Fruit fly (Drosophila melanogaster) whole organism, embryonic: ENCODE data around the gene Ttc19.
A peak's percentile ranks its signal among the peaks of the same experiment; 100 is the strongest.

Experiments
- Asciz ChIP-seq: fragments of 200-800 bp; sonication (Bioruptor generic); optimal IDR thresholded peaks from 2 replicates; lab custom pipeline; 2017; ENCODE audit warnings: missing biosample characterization, mild to moderate bottlenecking, missing genetic modification characterization, missing genetic modification reagents
- CG10366 ChIP-seq: fragments of 200-800 bp; sonication (Bioruptor generic); IDR thresholded peaks from 2 replicates; pipeline ENCODE4 v1.3.6; 2022; ENCODE audit warnings: missing biosample characterization, missing genetic modification characterization
- CG12391 ChIP-seq: fragments of 200-800 bp; sonication (Bioruptor generic); optimal IDR thresholded peaks from 3 replicates; lab custom pipeline; 2018; ENCODE audit warnings: missing biosample characterization, mild to moderate bottlenecking, missing genetic modification characterization, moderate library complexity
- CG13296 ChIP-seq: fragments of 200-800 bp; sonication (Bioruptor generic); optimal IDR thresholded peaks from 3 replicates; lab custom pipeline; 2018; ENCODE audit warnings: missing biosample characterization, mild to moderate bottlenecking, missing genetic modification characterization
- CG13775 ChIP-seq: fragments of 200-800 bp; sonication (Bioruptor generic); optimal IDR thresholded peaks from 3 replicates; lab custom pipeline; 2017; ENCODE audit warnings: missing biosample characterization, mild to moderate bottlenecking, missing genetic modification characterization
- CG14014 ChIP-seq: fragments of 200-800 bp; sonication (Bioruptor generic); IDR thresholded peaks from 2 replicates; pipeline ENCODE4 v1.3.6; 2022; ENCODE audit warnings: missing biosample characterization, missing genetic modification characterization
- CG14441 ChIP-seq: fragments of 200-800 bp; sonication (Bioruptor generic); IDR thresholded peaks from 2 replicates; pipeline ENCODE4 v1.3.6; 2022; ENCODE audit warnings: missing biosample characterization, missing genetic modification characterization
- CG15269 ChIP-seq: fragments of 200-800 bp; sonication (Bioruptor generic); optimal IDR thresholded peaks from 2 replicates; lab custom pipeline; 2018; ENCODE audit warnings: missing biosample characterization, mild to moderate bottlenecking, missing genetic modification characterization, moderate library complexity
- CG1647 ChIP-seq: fragments of 200-800 bp; sonication (Bioruptor generic); optimal IDR thresholded peaks from 3 replicates; lab custom pipeline; 2016; ENCODE audit warnings: missing biosample characterization, missing genetic modification characterization
- CG16863 ChIP-seq: fragments of 200-800 bp; sonication (Bioruptor generic); optimal IDR thresholded peaks from 3 replicates; lab custom pipeline; 2016; ENCODE audit warnings: missing biosample characterization, missing genetic modification characterization
- CG17359 ChIP-seq: fragments of 200-800 bp; sonication (Bioruptor generic); optimal IDR thresholded peaks from 3 replicates; lab custom pipeline; 2018; ENCODE audit warnings: missing biosample characterization, mild to moderate bottlenecking, missing genetic modification characterization, moderate library complexity
- CG17385 ChIP-seq: fragments of 200-800 bp; sonication (Bioruptor generic); optimal IDR thresholded peaks from 3 replicates; lab custom pipeline; 2018; ENCODE audit warnings: missing biosample characterization, mild to moderate bottlenecking, missing genetic modification characterization
- CG2199 ChIP-seq: fragments of 200-800 bp; sonication (Bioruptor generic); IDR thresholded peaks from 3 replicates; pipeline ENCODE4 v1.3.6; 2022; ENCODE audit warnings: missing biosample characterization, missing genetic modification characterization
- CG2678 ChIP-seq: fragments of 200-800 bp; sonication (Bioruptor generic); optimal IDR thresholded peaks from 3 replicates; lab custom pipeline; 2019; ENCODE audit warnings: missing biosample characterization, mild to moderate bottlenecking, missing genetic modification characterization, moderate library complexity
- CG2875 ChIP-seq: fragments of 200-800 bp; sonication (Bioruptor generic); optimal IDR thresholded peaks from 2 replicates; lab custom pipeline; 2017; ENCODE audit warnings: missing biosample characterization, mild to moderate bottlenecking, missing genetic modification characterization, missing genetic modification reagents
- CG31441 ChIP-seq: fragments of 200-800 bp; sonication (Bioruptor generic); IDR thresholded peaks from 2 replicates; pipeline ENCODE4 v1.3.6; 2022; ENCODE audit warnings: missing biosample characterization, missing genetic modification characterization
- CG7963 ChIP-seq: fragments of 200-800 bp; sonication (Bioruptor generic); IDR thresholded peaks from 3 replicates; pipeline ENCODE4 v1.3.6; 2022; ENCODE audit warnings: missing biosample characterization, missing genetic modification characterization; ENCODE audit not compliant: partially characterized antibody
- CG9727 ChIP-seq: fragments of 200-800 bp; sonication (Bioruptor generic); optimal IDR thresholded peaks from 3 replicates; lab custom pipeline; 2017; ENCODE audit warnings: missing biosample characterization, mild to moderate bottlenecking, missing genetic modification characterization
- CG9932 ChIP-seq: fragments of 200-800 bp; sonication (Bioruptor generic); IDR thresholded peaks from 2 replicates; pipeline ENCODE4 v1.3.6; 2022; ENCODE audit warnings: missing biosample characterization, missing genetic modification characterization
- D ChIP-seq, 2 experiments: fragments of 200-800 bp in 1 of 2; fragments of >200 bp in 1 of 2; sonication (Bioruptor generic) in 1 of 2; optimal IDR thresholded peaks; 2 replicates in 1 of 2; 3 replicates in 1 of 2; lab custom pipeline; 2017; ENCODE audit warnings: mild to moderate bottlenecking in 1 of 2, missing biosample characterization in 1 of 2, missing genetic modification characterization in 1 of 2, missing genetic modification reagents in 1 of 2
- Deaf1 ChIP-seq: fragments of 200-800 bp; optimal IDR thresholded peaks from 3 replicates; lab custom pipeline; 2019; ENCODE audit warnings: missing biosample characterization, mild to moderate bottlenecking, missing genetic modification characterization, moderate library complexity
- Dek ChIP-seq: fragments of 200-800 bp; sonication (Bioruptor generic); optimal IDR thresholded peaks from 3 replicates; lab custom pipeline; 2019; ENCODE audit warnings: missing biosample characterization, mild to moderate bottlenecking, missing genetic modification characterization, moderate library complexity
- Drgx ChIP-seq: fragments of 200-800 bp; sonication (Bioruptor generic); IDR thresholded peaks from 2 replicates; pipeline ENCODE4 v1.3.6; 2022; ENCODE audit warnings: missing biosample characterization, missing genetic modification characterization
- HLH54F ChIP-seq: fragments of 200-800 bp; sonication (Bioruptor generic); optimal IDR thresholded peaks from 3 replicates; lab custom pipeline; 2016; ENCODE audit warnings: missing biosample characterization, missing genetic modification characterization
- Hr3 ChIP-seq: fragments of 200-800 bp; sonication (Bioruptor generic); optimal IDR thresholded peaks from 3 replicates; lab custom pipeline; 2016; ENCODE audit warnings: missing biosample characterization, missing genetic modification characterization
- Hr51 ChIP-seq, 2 experiments: fragments of 200-800 bp; sonication (Bioruptor generic); optimal IDR thresholded peaks; 2 replicates in 1 of 2; 3 replicates in 1 of 2; lab custom pipeline; 2016 to 2018; ENCODE audit warnings: missing biosample characterization in 2 of 2, missing genetic modification characterization in 2 of 2, mild to moderate bottlenecking in 1 of 2, moderate library complexity in 1 of 2
- Hsf ChIP-seq: fragments of 200-800 bp; sonication (Bioruptor generic); optimal IDR thresholded peaks from 3 replicates; lab custom pipeline; 2016; ENCODE audit warnings: missing biosample characterization, missing genetic modification characterization
- Jarid2 ChIP-seq: fragments of 200-800 bp; sonication (Bioruptor generic); optimal IDR thresholded peaks from 3 replicates; lab custom pipeline; 2017; ENCODE audit warnings: mild to moderate bottlenecking, missing biosample characterization, missing genetic modification reagents, missing genetic modification characterization
- Nf-YC ChIP-seq: fragments of 200-800 bp; optimal IDR thresholded peaks from 3 replicates; lab custom pipeline; 2019; ENCODE audit warnings: missing biosample characterization, mild to moderate bottlenecking, missing genetic modification characterization, moderate library complexity
- Ptx1 ChIP-seq: fragments of 200-800 bp; sonication (Bioruptor generic); IDR thresholded peaks from 2 replicates; pipeline ENCODE4 v1.3.6; 2022; ENCODE audit warnings: missing biosample characterization, missing genetic modification characterization
- Trl ChIP-seq, 3 experiments: fragments of >200 bp in 2 of 3; fragments of 200-800 bp in 1 of 3; sonication (Bioruptor generic) in 1 of 3; optimal IDR thresholded peaks; 2 replicates in 1 of 3; 3 replicates in 2 of 3; lab custom pipeline; 2016 to 2017; ENCODE audit warnings: missing biosample characterization in 1 of 3, missing genetic modification characterization in 1 of 3
- ash1 ChIP-seq: fragments of 200-800 bp; sonication (Bioruptor generic); optimal IDR thresholded peaks from 2 replicates; lab custom pipeline; 2018; ENCODE audit warnings: missing biosample characterization, mild to moderate bottlenecking, missing genetic modification characterization
- bcd ChIP-seq: fragments of 200-800 bp; sonication (Bioruptor generic); optimal IDR thresholded peaks from 2 replicates; lab custom pipeline; 2017; ENCODE audit warnings: missing biosample characterization, mild to moderate bottlenecking, missing genetic modification characterization
- br ChIP-seq: fragments of >200 bp; optimal IDR thresholded peaks from 2 replicates; lab custom pipeline; 2017
- crol ChIP-seq: fragments of 200-800 bp; sonication (Bioruptor generic); IDR thresholded peaks from 2 replicates; pipeline ENCODE4 v1.3.6; 2022; ENCODE audit warnings: missing biosample characterization, missing genetic modification characterization
- da ChIP-seq: fragments of 200-800 bp; sonication (Bioruptor generic); optimal IDR thresholded peaks from 2 replicates; lab custom pipeline; 2016; ENCODE audit warnings: missing biosample characterization, missing genetic modification characterization
- gfzf ChIP-seq: fragments of 200-800 bp; sonication (Bioruptor generic); optimal IDR thresholded peaks from 2 replicates; lab custom pipeline; 2016; ENCODE audit warnings: missing biosample characterization, mild to moderate bottlenecking, missing genetic modification characterization, moderate library complexity
- knrl ChIP-seq: fragments of 200-800 bp; sonication (Bioruptor generic); IDR thresholded peaks from 3 replicates; pipeline ENCODE4 v1.3.6; 2022; ENCODE audit warnings: missing biosample characterization, missing genetic modification characterization; ENCODE audit not compliant: partially characterized antibody
- lab ChIP-seq: fragments of 200-800 bp; sonication (Bioruptor generic); optimal IDR thresholded peaks from 3 replicates; lab custom pipeline; 2017; ENCODE audit warnings: missing biosample characterization, missing genetic modification characterization, mild to moderate bottlenecking, moderate library complexity, missing genetic modification reagents
- org-1 ChIP-seq: fragments of 200-800 bp; sonication (Bioruptor generic); optimal IDR thresholded peaks from 2 replicates; lab custom pipeline; 2017; ENCODE audit warnings: missing biosample characterization, missing genetic modification characterization
- prd ChIP-seq, 3 experiments: fragments of >200 bp in 2 of 3; fragments of 200-800 bp in 1 of 3; sonication (Bioruptor generic) in 1 of 3; optimal IDR thresholded peaks in 2 of 3; IDR thresholded peaks in 1 of 3; 2 replicates in 2 of 3; 3 replicates in 1 of 3; pipeline versions ENCODE4 v1.3.6 to Lab custom; 2017 to 2022; ENCODE audit warnings: missing biosample characterization in 1 of 3, missing genetic modification characterization in 1 of 3
- ro ChIP-seq: fragments of 200-800 bp; sonication (Bioruptor generic); IDR thresholded peaks from 2 replicates; pipeline ENCODE4 v1.3.6; 2022; ENCODE audit warnings: missing biosample characterization, missing genetic modification characterization
- sqz ChIP-seq: fragments of 200-800 bp; sonication (Bioruptor generic); optimal IDR thresholded peaks from 3 replicates; lab custom pipeline; 2018; ENCODE audit warnings: missing biosample characterization, mild to moderate bottlenecking, missing genetic modification characterization
- stc ChIP-seq: fragments of 200-800 bp; sonication (Bioruptor generic); IDR thresholded peaks from 2 replicates; pipeline ENCODE4 v1.3.6; 2022; ENCODE audit warnings: missing biosample characterization, missing genetic modification characterization
- tap ChIP-seq: fragments of 200-800 bp; optimal IDR thresholded peaks from 3 replicates; lab custom pipeline; 2019; ENCODE audit warnings: missing biosample characterization, mild to moderate bottlenecking, missing genetic modification characterization, moderate library complexity
- tll ChIP-seq, 2 experiments: fragments of 200-800 bp in 1 of 2; fragments of >200 bp in 1 of 2; sonication (Bioruptor generic) in 1 of 2; optimal IDR thresholded peaks; 2 replicates each; lab custom pipeline; 2017 to 2019; ENCODE audit warnings: missing biosample characterization in 2 of 2, missing genetic modification characterization in 2 of 2, mild to moderate bottlenecking in 1 of 2, moderate library complexity in 1 of 2
- vnd ChIP-seq: fragments of 200-800 bp; sonication (Bioruptor generic); IDR thresholded peaks from 3 replicates; pipeline ENCODE4 v1.3.6; 2022; ENCODE audit warnings: missing biosample characterization, missing genetic modification characterization; ENCODE audit not compliant: partially characterized antibody

Gene Ttc19

dm6 chr2L:19026491-19027197 is 18.3 kb downstream of the Ttc19 start (continued):
- TF ChIP-seq CG9932 (GFP tag; lab: Robert Waterston, UW) (peak; percentile 38; the same call in 1 of the 2 replicates), ro (GFP tag; lab: Robert Waterston, UW) (no peak), CG13296 (peak; percentile 77), CG12391 (tag; lab: Kevin White, UChicago) (peak; percentile 66), CG14441 (GFP tag; lab: Robert Waterston, UW) (0 out of 2 replicates have a peak, but pooled peaks have one; percentile 18), Jarid2 (GFP tag; lab: Kevin White, UChicago) (peak; percentile 28), stc (peak; percentile 22; the same call in 1 of the 2 replicates), Hsf (peak; percentile 40), crol (peak; percentile 79), tll (GFP tag; optimal IDR thresholded peaks at IDR 0.05; lab: Kevin White, UChicago) (no peak), CG7963 (no peak), CG9727 (GFP tag; lab: Kevin White, UChicago) (peak; percentile 58), Deaf1 (tag; lab: Kevin White, UChicago) (peak; percentile 64), CG1647 (GFP tag; lab: Kevin White, UChicago) (no peak), CG10366 (GFP tag; lab: Robert Waterston, UW) (peak; percentile 20; the same call in 1 of the 2 replicates), CG31441 (GFP tag; lab: Robert Waterston, UW) (peak; percentile 64), bcd (GFP tag; lab: Kevin White, UChicago) (peak; percentile 58), CG2678 (tag; lab: Kevin White, UChicago) (peak; percentile 86), CG14014 (GFP tag; lab: Robert Waterston, UW) (peak; percentile 59), Nf-YC (tag; lab: Kevin White, UChicago) (peak; percentile 51), Trl (optimal IDR thresholded peaks at IDR 0.05; lab: Kevin White, UChicago) (no peak), Trl (GFP tag; optimal IDR thresholded peaks at IDR 0.05; lab: Kevin White, UChicago) (no peak), sqz (GFP tag; lab: Kevin White, UChicago) (no peak), D (optimal IDR thresholded peaks at IDR 0.05; lab: Kevin White, UChicago) (no peak), D (GFP tag; optimal IDR thresholded peaks at IDR 0.05; lab: Kevin White, UChicago) (no peak), tap (tag; lab: Kevin White, UChicago) (peak; percentile 41), CG2199 (GFP tag; lab: Robert Waterston, UW) (no peak), prd (optimal IDR thresholded peaks at IDR 0.05; lab: Kevin White, UChicago) (no peak), prd (GFP tag; IDR thresholded peaks at IDR 0.05; lab: Robert Waterston, UW) (peak; percentile 17; the same call in 1 of the 3 replicates), CG15269 (tag; lab: Kevin White, UChicago) (peak; percentile 65), Asciz (GFP tag; lab: Kevin White, UChicago) (peak; percentile 25), CG13775 (GFP tag; lab: Kevin White, UChicago) (peak; percentile 30), Dek (peak; percentile 58), lab (peak; percentile 88), vnd (GFP tag; lab: Robert Waterston, UW) (no peak), da (GFP tag; lab: Kevin White, UChicago) (no peak), HLH54F (GFP tag; lab: Kevin White, UChicago) (peak; percentile 52), Hr51 (GFP tag; optimal IDR thresholded peaks at IDR 0.05; lab: Kevin White, UChicago) (peak; percentile 8 to 60), gfzf (no peak), Hr3 (no peak), br (lab: Kevin White, UChicago) (no peak), Ptx1 (peak; percentile 61), org-1 (GFP tag; lab: Kevin White, UChicago) (peak; percentile 65), CG16863 (GFP tag; lab: Kevin White, UChicago) (peak; percentile 6), CG2875 (peak; percentile 8), CG17385 (GFP tag; lab: Kevin White, UChicago) (peak; percentile 56), CG17359 (peak; percentile 57), ash1 (peak; percentile 2), knrl (GFP tag; lab: Robert Waterston, UW) (no peak), Drgx (GFP tag; lab: Robert Waterston, UW) (peak; percentile 26; the same call in 1 of the 2 replicates)
